Fruit fly (Drosophila melanogaster) whole organism, embryonic: ENCODE results near the gene CG31223.

ENCODE experiments used
- CG10147 ChIP-seq: fragments of 200-800 bp; sonication (Bioruptor generic); optimal IDR thresholded peaks from 2 replicates; lab custom pipeline; 2019; ENCODE audit warnings: missing biosample characterization, mild to moderate bottlenecking, missing genetic modification characterization, moderate library complexity
- CG10543 ChIP-seq: fragments of 200-800 bp; sonication (Bioruptor generic); optimal IDR thresholded peaks from 3 replicates; lab custom pipeline; 2017; ENCODE audit warnings: missing biosample characterization, mild to moderate bottlenecking, missing genetic modification characterization, moderate library complexity
- CG11456 ChIP-seq: fragments of 200-800 bp; sonication (Bioruptor generic); IDR thresholded peaks from 3 replicates; pipeline ENCODE4 v1.3.6; 2022; ENCODE audit warnings: missing biosample characterization, missing genetic modification characterization
- CG11560 ChIP-seq: fragments of 200-800 bp; sonication (Bioruptor generic); IDR thresholded peaks from 3 replicates; pipeline ENCODE4 v1.3.6; 2022; ENCODE audit warnings: missing biosample characterization, missing genetic modification characterization
- CG11696 ChIP-seq: fragments of 200-800 bp; sonication (Bioruptor generic); IDR thresholded peaks from 2 replicates; pipeline ENCODE4 v1.3.6; 2022; ENCODE audit warnings: missing biosample characterization, missing genetic modification characterization
- CG12391 ChIP-seq: fragments of 200-800 bp; sonication (Bioruptor generic); optimal IDR thresholded peaks from 3 replicates; lab custom pipeline; 2018; ENCODE audit warnings: missing biosample characterization, mild to moderate bottlenecking, missing genetic modification characterization, moderate library complexity
- CG15514 ChIP-seq: fragments of 200-800 bp; sonication (Bioruptor generic); optimal IDR thresholded peaks from 3 replicates; lab custom pipeline; 2017; ENCODE audit warnings: missing biosample characterization, missing genetic modification characterization, mild to moderate bottlenecking, moderate library complexity, missing genetic modification reagents
- CG16813 ChIP-seq: fragments of 200-800 bp; sonication (Bioruptor generic); IDR thresholded peaks from 3 replicates; pipeline ENCODE4 v1.3.6; 2022; ENCODE audit warnings: missing biosample characterization, missing genetic modification characterization; ENCODE audit not compliant: partially characterized antibody
- CG17802 ChIP-seq: fragments of 200-800 bp; sonication (Bioruptor generic); optimal IDR thresholded peaks from 2 replicates; lab custom pipeline; 2018; ENCODE audit warnings: missing biosample characterization, mild to moderate bottlenecking, missing genetic modification characterization, moderate library complexity
- CG2129 ChIP-seq: fragments of 200-800 bp; sonication (Bioruptor generic); IDR thresholded peaks from 2 replicates; pipeline ENCODE4 v1.3.6; 2022; ENCODE audit warnings: missing biosample characterization, missing genetic modification characterization; ENCODE audit not compliant: partially characterized antibody
- CG2889 ChIP-seq: fragments of 200-800 bp; sonication (Bioruptor generic); IDR thresholded peaks from 3 replicates; pipeline ENCODE4 v1.3.6; 2022; ENCODE audit warnings: missing biosample characterization, missing genetic modification characterization
- CG31224 ChIP-seq: fragments of 200-800 bp; sonication (Bioruptor generic); IDR thresholded peaks from 2 replicates; pipeline ENCODE4 v1.3.6; 2022; ENCODE audit warnings: missing biosample characterization, missing genetic modification characterization
- CG31388 ChIP-seq: fragments of 200-800 bp; sonication (Bioruptor generic); optimal IDR thresholded peaks from 2 replicates; lab custom pipeline; 2016; ENCODE audit warnings: missing biosample characterization, missing genetic modification characterization
- CG4424 ChIP-seq: fragments of 200-800 bp; sonication (Bioruptor generic); optimal IDR thresholded peaks from 3 replicates; lab custom pipeline; 2016; ENCODE audit warnings: missing biosample characterization, missing genetic modification characterization
- CG6813 ChIP-seq: fragments of 200-800 bp; sonication (Bioruptor generic); optimal IDR thresholded peaks from 2 replicates; lab custom pipeline; 2017; ENCODE audit warnings: missing biosample characterization, missing genetic modification characterization, mild to moderate bottlenecking, moderate library complexity, missing genetic modification reagents
- CG7372 ChIP-seq: fragments of 200-800 bp; sonication (Bioruptor generic); IDR thresholded peaks from 2 replicates; pipeline ENCODE4 v1.3.6; 2022; ENCODE audit warnings: missing biosample characterization, missing genetic modification characterization
- CG8924 ChIP-seq: fragments of 200-800 bp; optimal IDR thresholded peaks from 3 replicates; lab custom pipeline; 2019; ENCODE audit warnings: missing biosample characterization, mild to moderate bottlenecking, missing genetic modification characterization, moderate library complexity
- CG9932 ChIP-seq: fragments of 200-800 bp; sonication (Bioruptor generic); IDR thresholded peaks from 2 replicates; pipeline ENCODE4 v1.3.6; 2022; ENCODE audit warnings: missing biosample characterization, missing genetic modification characterization
- Deaf1 ChIP-seq: fragments of 200-800 bp; optimal IDR thresholded peaks from 3 replicates; lab custom pipeline; 2019; ENCODE audit warnings: missing biosample characterization, mild to moderate bottlenecking, missing genetic modification characterization, moderate library complexity
- Dek ChIP-seq: fragments of 200-800 bp; sonication (Bioruptor generic); optimal IDR thresholded peaks from 3 replicates; lab custom pipeline; 2019; ENCODE audit warnings: missing biosample characterization, mild to moderate bottlenecking, missing genetic modification characterization, moderate library complexity
- E2f1 ChIP-seq: fragments of 200-800 bp; sonication (Bioruptor generic); IDR thresholded peaks from 2 replicates; pipeline ENCODE4 v1.3.6; 2022; ENCODE audit warnings: missing biosample characterization, missing genetic modification characterization
- Hr51 ChIP-seq, 2 experiments: fragments of 200-800 bp; sonication (Bioruptor generic); optimal IDR thresholded peaks; 2 replicates in 1 of 2; 3 replicates in 1 of 2; lab custom pipeline; 2016 to 2018; ENCODE audit warnings: missing biosample characterization in 2 of 2, missing genetic modification characterization in 2 of 2, mild to moderate bottlenecking in 1 of 2, moderate library complexity in 1 of 2
- MBD-R2 ChIP-seq: fragments of 200-800 bp; sonication (Bioruptor generic); IDR thresholded peaks from 2 replicates; pipeline ENCODE4 v1.3.6; 2022; ENCODE audit warnings: missing biosample characterization, missing genetic modification characterization
- Med ChIP-seq: fragments of 200-800 bp; sonication (Bioruptor generic); peaks from one replicate; lab custom pipeline; 2016; ENCODE audit warnings: missing biosample characterization, missing genetic modification characterization, mild to moderate bottlenecking, inconsistent platforms, moderate library complexity
- NFAT ChIP-seq: fragments of 200-800 bp; sonication (Bioruptor generic); IDR thresholded peaks from 2 replicates; pipeline ENCODE4 v1.3.6; 2022; ENCODE audit warnings: missing biosample characterization, missing genetic modification characterization
- Oaz ChIP-seq: fragments of 200-800 bp; sonication (Bioruptor generic); IDR thresholded peaks from 2 replicates; pipeline ENCODE4 v1.3.6; 2022; ENCODE audit warnings: missing biosample characterization, missing genetic modification characterization
- Pdp1 ChIP-seq, 2 experiments: fragments of 200-800 bp; sonication (Bioruptor generic); optimal IDR thresholded peaks; 3 replicates each; lab custom pipeline; 2016; ENCODE audit warnings: missing biosample characterization in 2 of 2, missing genetic modification characterization in 2 of 2, mild to moderate bottlenecking in 1 of 2, moderate library complexity in 1 of 2
- Rx ChIP-seq: fragments of 200-800 bp; sonication (Bioruptor generic); IDR thresholded peaks from 2 replicates; pipeline ENCODE4 v1.3.6; 2022; ENCODE audit warnings: missing biosample characterization, missing genetic modification characterization
- Scr ChIP-seq: fragments of 200-800 bp; sonication (Bioruptor generic); IDR thresholded peaks from 2 replicates; pipeline ENCODE4 v1.3.6; 2022; ENCODE audit warnings: missing biosample characterization, missing genetic modification characterization; ENCODE audit not compliant: partially characterized antibody
- aop ChIP-seq: fragments of 200-800 bp; sonication (Bioruptor generic); IDR thresholded peaks from 2 replicates; pipeline ENCODE4 v1.3.6; 2022; ENCODE audit warnings: missing biosample characterization, missing genetic modification characterization
- ara ChIP-seq: fragments of 200-800 bp; sonication (Bioruptor generic); IDR thresholded peaks from 2 replicates; pipeline ENCODE4 v1.3.6; 2022; ENCODE audit warnings: missing biosample characterization, missing genetic modification characterization
- ase ChIP-seq: fragments of 200-800 bp; sonication (Bioruptor generic); IDR thresholded peaks from 3 replicates; pipeline ENCODE4 v1.3.6; 2022; ENCODE audit warnings: missing biosample characterization, missing genetic modification characterization
- bbx ChIP-seq: fragments of 200-800 bp; sonication (Bioruptor generic); IDR thresholded peaks from 2 replicates; pipeline ENCODE4 v1.3.6; 2022; ENCODE audit warnings: missing biosample characterization, missing genetic modification characterization; ENCODE audit not compliant: partially characterized antibody
- crol ChIP-seq: fragments of 200-800 bp; sonication (Bioruptor generic); IDR thresholded peaks from 2 replicates; pipeline ENCODE4 v1.3.6; 2022; ENCODE audit warnings: missing biosample characterization, missing genetic modification characterization
- cwo ChIP-seq: fragments of 200-800 bp; sonication (Bioruptor generic); optimal IDR thresholded peaks from 3 replicates; lab custom pipeline; 2017; ENCODE audit warnings: missing biosample characterization, missing genetic modification characterization, mild to moderate bottlenecking, moderate library complexity, missing genetic modification reagents
- dan ChIP-seq: fragments of 200-800 bp; sonication (Bioruptor generic); IDR thresholded peaks from 2 replicates; pipeline ENCODE4 v1.3.6; 2022; ENCODE audit warnings: missing biosample characterization, missing genetic modification characterization
- inv ChIP-seq: fragments of 200-800 bp; sonication (Bioruptor generic); IDR thresholded peaks from 2 replicates; pipeline ENCODE4 v1.3.6; 2022; ENCODE audit warnings: missing biosample characterization, missing genetic modification characterization; ENCODE audit not compliant: partially characterized antibody
- kah ChIP-seq: fragments of 200-800 bp; sonication (Bioruptor generic); optimal IDR thresholded peaks from 2 replicates; lab custom pipeline; 2018; ENCODE audit warnings: missing biosample characterization, mild to moderate bottlenecking, missing genetic modification characterization
- kay ChIP-seq: fragments of 200-800 bp; sonication (Bioruptor generic); optimal IDR thresholded peaks from 2 replicates; lab custom pipeline; 2016; ENCODE audit warnings: missing biosample characterization, missing genetic modification characterization
- oc ChIP-seq: fragments of 200-800 bp; sonication (Bioruptor generic); optimal IDR thresholded peaks from 2 replicates; lab custom pipeline; 2018; ENCODE audit warnings: missing biosample characterization, mild to moderate bottlenecking, missing genetic modification characterization, moderate library complexity
- pfk ChIP-seq: fragments of 200-800 bp; sonication (Bioruptor generic); optimal IDR thresholded peaks from 2 replicates; lab custom pipeline; 2018; ENCODE audit warnings: missing biosample characterization, mild to moderate bottlenecking, missing genetic modification characterization, moderate library complexity
- prd ChIP-seq, 3 experiments: fragments of >200 bp in 2 of 3; fragments of 200-800 bp in 1 of 3; sonication (Bioruptor generic) in 1 of 3; optimal IDR thresholded peaks in 2 of 3; IDR thresholded peaks in 1 of 3; 2 replicates in 2 of 3; 3 replicates in 1 of 3; pipeline versions ENCODE4 v1.3.6 to Lab custom; 2017 to 2022; ENCODE audit warnings: missing biosample characterization in 1 of 3, missing genetic modification characterization in 1 of 3
- pum ChIP-seq: fragments of 200-800 bp; sonication (Bioruptor generic); optimal IDR thresholded peaks from 2 replicates; lab custom pipeline; 2016; ENCODE audit warnings: missing biosample characterization, missing genetic modification characterization
- ranshi ChIP-seq: fragments of 200-800 bp; sonication (Bioruptor generic); IDR thresholded peaks from 2 replicates; pipeline ENCODE4 v1.3.6; 2022; ENCODE audit warnings: missing biosample characterization, missing genetic modification characterization
- slbo ChIP-seq: fragments of 200-800 bp; sonication (Bioruptor generic); IDR thresholded peaks from 2 replicates; pipeline ENCODE4 v1.3.6; 2022; ENCODE audit warnings: missing biosample characterization, missing genetic modification characterization
- sna ChIP-seq: fragments of 200-800 bp; sonication (Bioruptor generic); IDR thresholded peaks from 2 replicates; pipeline ENCODE4 v1.3.6; 2022; ENCODE audit warnings: missing biosample characterization, missing genetic modification characterization; ENCODE audit not compliant: partially characterized antibody
- wek ChIP-seq: fragments of 200-800 bp; sonication (Bioruptor generic); optimal IDR thresholded peaks from 3 replicates; lab custom pipeline; 2018; ENCODE audit warnings: missing biosample characterization, mild to moderate bottlenecking, missing genetic modification characterization, moderate library complexity

Gene CG31223

dm6 chr3R:20826929-20827328, 4.0 kb upstream of the CG31223 start (continued):
- no peak for TF ChIP-seq CG2129
- no peak for TF ChIP-seq aop (GFP tag; lab: Robert Waterston, UW)
- peak; percentile 55 for TF ChIP-seq CG10543 (GFP tag; lab: Kevin White, UChicago)
- peak; percentile 53 for TF ChIP-seq crol (GFP tag; lab: Robert Waterston, UW)
- TF ChIP-seq CG31388: no peak
- TF ChIP-seq Dek: no peak
- no peak for TF ChIP-seq pfk (GFP tag; lab: Kevin White, UChicago)
- 0 out of 3 replicates have a peak, but pooled peaks have one; percentile 14 for TF ChIP-seq ase (GFP tag; lab: Robert Waterston, UW)
- no peak for TF ChIP-seq Rx (GFP tag; lab: Robert Waterston, UW)
- TF ChIP-seq Oaz (GFP tag; lab: Robert Waterston, UW): no peak
- TF ChIP-seq CG16813 (GFP tag; lab: Robert Waterston, UW): 0 out of 3 replicates have a peak, but pooled peaks have one; percentile 23
- TF ChIP-seq cwo: peak; percentile 48
- TF ChIP-seq pum (GFP tag; lab: Kevin White, UChicago): no peak
- TF ChIP-seq CG31224 (GFP tag; lab: Robert Waterston, UW): no peak
- no peak for TF ChIP-seq Deaf1 (tag; lab: Kevin White, UChicago)
- peak; percentile 51 for TF ChIP-seq Med
- TF ChIP-seq CG12391 (tag; lab: Kevin White, UChicago): no peak
- no peak for TF ChIP-seq CG9932 (GFP tag; lab: Robert Waterston, UW)
- TF ChIP-seq sna (GFP tag; lab: Robert Waterston, UW): no peak
- no peak for TF ChIP-seq inv (GFP tag; lab: Robert Waterston, UW)
- TF ChIP-seq CG10147 (GFP tag; lab: Kevin White, UChicago): no peak
- TF ChIP-seq MBD-R2: 0 out of 2 replicates have a peak, but pooled peaks have one; percentile 13

- TF ChIP-seq E2f1 (GFP tag; lab: Robert Waterston, UW) (no peak), CG2889 (GFP tag; lab: Robert Waterston, UW) (no peak), prd (optimal IDR thresholded peaks at IDR 0.05; lab: Kevin White, UChicago) (no peak), prd (GFP tag; IDR thresholded peaks at IDR 0.05; lab: Robert Waterston, UW) (peak; percentile 33; the same call in 2 of the 3 replicates), CG11696 (GFP tag; lab: Robert Waterston, UW) (no peak), kay (GFP tag; lab: Kevin White, UChicago) (no peak), bbx (GFP tag; lab: Robert Waterston, UW) (no peak), ara (GFP tag; lab: Robert Waterston, UW) (no peak), oc (peak; percentile 15), Pdp1 (GFP tag; optimal IDR thresholded peaks at IDR 0.05; lab: Kevin White, UChicago) (peak in 1 of 2 experiments; percentile 99), CG4424 (no peak), Hr51 (GFP tag; optimal IDR thresholded peaks at IDR 0.05; lab: Kevin White, UChicago) (no peak), pfk (GFP tag; lab: Kevin White, UChicago) (no peak), slbo (peak; percentile 43), wek (GFP tag; lab: Kevin White, UChicago) (no peak), CG8924 (tag; lab: Kevin White, UChicago) (no peak), CG6813 (GFP tag; lab: Kevin White, UChicago) (no peak), CG17802 (no peak), ranshi (GFP tag; lab: Robert Waterston, UW) (0 out of 2 replicates have a peak, but pooled peaks have one; percentile 21), CG11560 (tag; lab: Robert Waterston, UW) (no peak), kah (GFP tag; lab: Kevin White, UChicago) (peak; percentile 99), CG11456 (GFP tag; lab: Robert Waterston, UW) (peak; percentile 63; the same call in 1 of the 3 replicates), NFAT (GFP tag; lab: Robert Waterston, UW) (peak; percentile 60), CG7372 (GFP tag; lab: Robert Waterston, UW) (no peak), inv (GFP tag; lab: Robert Waterston, UW) (no peak), Scr (0 out of 2 replicates have a peak, but pooled peaks have one; percentile 20), CG15514 (no peak), dan (no peak)
These were observed 2.2 kb upstream of the CG31223 start for dm6 chr3R:20828520-20829415.
